Worm (Caenorhabditis elegans) whole organism, L4/young adult: Measurements from ENCODE around the gene B0035.18.

ENCODE experiments used
- W03F9.2 ChIP-seq: fragments of 150-350 bp; optimal IDR thresholded peaks from 2 replicates; lab custom pipeline; 2014; ENCODE audit warnings: missing biosample characterization, missing genetic modification characterization
- dao-5 ChIP-seq: sonication (generic microtip); optimal IDR thresholded peaks from 2 replicates; lab custom pipeline; 2016; ENCODE audit warnings: missing genotype, missing genetic modification characterization, moderate library complexity, missing compliant biosample characterization
- him-1 ChIP-seq: sonication (generic microtip); optimal IDR thresholded peaks from 2 replicates; lab custom pipeline; 2016; ENCODE audit warnings: missing genotype, missing genetic modification reagents, missing genetic modification characterization, missing compliant biosample characterization

DNA sequence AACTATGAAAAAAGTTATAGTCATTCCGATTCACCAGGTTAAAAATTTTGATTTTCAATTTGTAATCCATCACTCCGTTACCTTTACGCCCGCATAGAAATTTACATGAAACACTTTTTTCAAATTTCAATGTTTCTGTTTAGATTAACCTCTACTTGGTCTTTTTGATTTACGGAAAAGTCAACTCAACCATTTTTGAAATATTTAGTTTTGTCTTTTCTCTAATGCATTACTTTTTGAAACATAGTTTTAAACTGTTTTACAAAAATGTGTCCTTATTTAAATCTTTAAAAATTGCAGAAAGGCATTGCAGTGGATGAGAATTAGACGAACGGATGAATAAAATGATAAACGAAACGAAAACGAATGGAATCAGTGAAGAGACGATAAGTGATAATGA is 47.0 kb upstream of the B0035.18 start, which contains the start of gene gtl-2:
- TF ChIP-seq him-1 (tag; lab: Kevin White, UChicago), result no peak
- TF ChIP-seq W03F9.2 (tag; lab: Kevin White, UChicago), result no peak
- no peak for TF ChIP-seq dao-5 (tag; lab: Kevin White, UChicago)
